Worm (Caenorhabditis elegans): Measurements from ENCODE around the gene F40G9.6.

F40G9.6 gene

DNA sequence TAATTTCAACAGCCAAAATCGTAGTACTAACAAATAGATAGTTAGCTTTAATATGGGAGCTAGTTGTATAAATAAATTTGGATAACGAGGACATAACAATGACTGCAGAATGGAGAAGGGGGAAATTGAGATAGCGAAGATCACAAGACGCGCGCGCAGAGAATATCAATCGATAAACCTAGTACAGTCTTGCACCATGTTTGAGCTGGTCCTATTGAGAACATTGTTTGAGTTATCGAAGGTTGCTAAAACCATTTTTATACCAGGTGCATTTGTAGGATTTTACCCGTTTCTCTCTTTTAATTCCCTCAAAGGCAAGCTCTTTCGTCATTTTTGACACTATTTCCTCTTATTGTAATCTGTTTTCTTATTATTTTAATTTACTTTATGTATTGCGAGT, 7.7 kb upstream of the F40G9.6 start, which contains the start of the genes F40G9.9 and F40G9.12:
Gene F40G9.9, minus strand, starts transcription at position 101 of the 400 bp plus-strand sequence.
Gene F40G9.12, plus strand, starts transcription at position 231 of the 400 bp plus-strand sequence.
- TF ChIP-seq hlh-4 (tag; optimal IDR thresholded peaks at IDR 0.05) (no peak), unc-98 (GFP tag; IDR thresholded peaks at IDR 0.05) (no peak), nhr-12 (tag; optimal IDR thresholded peaks at IDR 0.05) (no peak), fkh-4 (tag; optimal IDR thresholded peaks at IDR 0.05; ENCODE audit: borderline replicate concordance) (no peak), hlh-17 (GFP tag; optimal IDR thresholded peaks at IDR 0.05; ENCODE audit: borderline replicate concordance) (no peak), hpl-2 (GFP tag; optimal IDR thresholded peaks at IDR 0.05) (no peak), C16A3.4 (tag; optimal IDR thresholded peaks at IDR 0.05) (no peak), egl-13 (tag; optimal IDR thresholded peaks at IDR 0.05) (no peak), unc-30 (tag; optimal IDR thresholded peaks at IDR 0.05) (no peak), lin-13 (GFP tag; optimal IDR thresholded peaks at IDR 0.05) (no peak), swsn-7 (tag; optimal IDR thresholded peaks at IDR 0.05) (no peak), Y116A8C.19 (tag; optimal IDR thresholded peaks at IDR 0.05; ENCODE audit: borderline replicate concordance) (no peak), unc-86 (tag; optimal IDR thresholded peaks at IDR 0.05) (no peak)

DNA sequence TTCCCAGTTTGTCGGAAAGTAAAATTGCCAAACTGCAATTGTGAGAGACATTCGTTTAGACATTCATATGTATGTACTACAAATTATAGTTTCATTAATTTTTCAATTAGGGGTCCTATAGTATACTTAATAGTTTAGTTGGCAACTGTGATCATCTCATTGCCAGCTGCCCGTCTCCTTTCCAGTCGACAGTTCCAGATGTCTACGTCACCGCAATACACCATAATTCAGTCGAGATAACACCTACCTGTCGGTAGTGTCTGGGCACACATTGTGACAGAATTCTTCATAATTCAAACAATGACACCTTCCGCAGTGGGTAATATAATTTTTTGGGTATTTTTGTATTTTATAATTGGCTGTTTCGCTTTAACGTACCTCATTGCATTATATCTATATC, 5.8 kb upstream of the F40G9.6 start, which contains the start of gene F40G9.19:
Gene F40G9.19, plus strand, starts transcription at position 301 of the 400 bp plus-strand sequence.
- TF ChIP-seq sptf-1 (tag; optimal IDR thresholded peaks at IDR 0.05) = no peak
- TF ChIP-seq ceh-82 (tag; optimal IDR thresholded peaks at IDR 0.05) = no peak
- TF ChIP-seq rnt-1 (tag; optimal IDR thresholded peaks at IDR 0.05) = no peak
- no peak for TF ChIP-seq F16B12.6 (tag; optimal IDR thresholded peaks at IDR 0.05)
- no peak for TF ChIP-seq swsn-7 (tag; optimal IDR thresholded peaks at IDR 0.05)
- TF ChIP-seq lin-15B (tag; optimal IDR thresholded peaks at IDR 0.05) = no peak
- TF ChIP-seq efl-3 (GFP tag; optimal IDR thresholded peaks at IDR 0.05) = no peak
- no peak for TF ChIP-seq fkh-4 (tag; optimal IDR thresholded peaks at IDR 0.05; ENCODE audit: borderline replicate concordance)
- TF ChIP-seq unc-30 (tag; optimal IDR thresholded peaks at IDR 0.05) = no peak
- no peak for TF ChIP-seq nhr-76 (tag; optimal IDR thresholded peaks at IDR 0.05)
- no peak for TF ChIP-seq snu-23 (GFP tag; optimal IDR thresholded peaks at IDR 0.05)
- no peak for TF ChIP-seq ztf-4 (tag; optimal IDR thresholded peaks at IDR 0.05)
- no peak for TF ChIP-seq blmp-1 (tag; optimal IDR thresholded peaks at IDR 0.05)
- no peak for TF ChIP-seq ces-1 (GFP tag; optimal IDR thresholded peaks at IDR 0.05)

DNA sequence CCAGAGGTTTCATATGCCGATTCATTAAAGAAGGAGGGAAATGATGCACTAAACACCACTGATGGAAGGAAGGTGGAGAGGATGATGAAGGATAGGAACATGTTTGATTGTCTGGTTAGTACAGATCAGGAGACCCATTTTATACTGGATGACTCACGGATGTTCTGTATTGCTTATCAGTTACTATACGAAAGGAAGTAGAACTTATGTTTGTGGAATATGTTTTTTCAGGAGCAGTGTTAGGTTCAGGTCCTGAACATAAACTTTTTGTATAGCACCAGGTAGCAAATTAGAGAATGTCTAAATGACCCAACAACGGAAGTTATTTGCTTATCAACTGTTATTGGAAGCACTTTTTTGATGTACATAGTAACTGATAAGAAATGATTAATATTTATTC, 3.6 kb upstream of the F40G9.6 start, which contains the start of gene clec-148:
Gene clec-148, minus strand, starts transcription at position 101 of the 400 bp plus-strand sequence.
- TF ChIP-seq elt-3 (tag; optimal IDR thresholded peaks at IDR 0.05) = no peak
- TF ChIP-seq C04F5.9 (tag; optimal IDR thresholded peaks at IDR 0.05) = no peak
- no peak for TF ChIP-seq pag-3 (tag; optimal IDR thresholded peaks at IDR 0.05; ENCODE audit: borderline replicate concordance, insufficient read depth)
- no peak for TF ChIP-seq sptf-1 (tag; optimal IDR thresholded peaks at IDR 0.05)
- no peak for TF ChIP-seq dsc-1 (tag; optimal IDR thresholded peaks at IDR 0.05)
- no peak for TF ChIP-seq unc-130 (tag; optimal IDR thresholded peaks at IDR 0.05)
- no peak for TF ChIP-seq nhr-19 (GFP tag; conservative IDR thresholded peaks at IDR 0.05)
- TF ChIP-seq Y116A8C.19 (tag; optimal IDR thresholded peaks at IDR 0.05; ENCODE audit: borderline replicate concordance) = no peak
- TF ChIP-seq lir-3 (tag; optimal IDR thresholded peaks at IDR 0.05; ENCODE audit: poor library complexity) = no peak
- no peak for TF ChIP-seq sox-4 (tag; optimal IDR thresholded peaks at IDR 0.05)
- no peak for TF ChIP-seq zip-4 (GFP tag; optimal IDR thresholded peaks at IDR 0.05)
- no peak for TF ChIP-seq mef-2 (tag; optimal IDR thresholded peaks at IDR 0.05)
- TF ChIP-seq C34B4.2 (tag; optimal IDR thresholded peaks at IDR 0.05) = no peak
- no peak for TF ChIP-seq ceh-90 (tag; optimal IDR thresholded peaks at IDR 0.05)
- no peak for TF ChIP-seq ceh-63 (GFP tag; optimal IDR thresholded peaks at IDR 0.05)
- no peak for TF ChIP-seq grh-1 (GFP tag; IDR thresholded peaks at IDR 0.05)
